Worm (Caenorhabditis elegans) whole organism, midembryonic: ENCODE measurements around the gene ZK418.13.

Source experiments
- T22C8.4 ChIP-seq: fragments of 200-800 bp; sonication (Bioruptor generic); IDR thresholded peaks from 2 replicates; pipeline ENCODE4 v1.3.6; 2022; ENCODE audit warnings: missing genetic modification characterization, missing compliant biosample characterization
- cog-1 ChIP-seq: sonication (generic microtip); optimal IDR thresholded peaks from 2 replicates; lab custom pipeline; 2016; ENCODE audit warnings: missing genetic modification characterization, missing compliant biosample characterization
- ztf-23 ChIP-seq: fragments of 200-800 bp; sonication (Bioruptor generic); IDR thresholded peaks from 2 replicates; pipeline ENCODE4 v1.3.6; 2022; ENCODE audit warnings: missing genetic modification reagents, missing genetic modification characterization, missing compliant biosample characterization
- ztf-29 ChIP-seq: fragments of 200-800 bp; sonication (Bioruptor generic); IDR thresholded peaks from 2 replicates; pipeline ENCODE4 v1.3.6; 2022; ENCODE audit warnings: missing genetic modification reagents, missing genetic modification characterization, missing compliant biosample characterization

DNA sequence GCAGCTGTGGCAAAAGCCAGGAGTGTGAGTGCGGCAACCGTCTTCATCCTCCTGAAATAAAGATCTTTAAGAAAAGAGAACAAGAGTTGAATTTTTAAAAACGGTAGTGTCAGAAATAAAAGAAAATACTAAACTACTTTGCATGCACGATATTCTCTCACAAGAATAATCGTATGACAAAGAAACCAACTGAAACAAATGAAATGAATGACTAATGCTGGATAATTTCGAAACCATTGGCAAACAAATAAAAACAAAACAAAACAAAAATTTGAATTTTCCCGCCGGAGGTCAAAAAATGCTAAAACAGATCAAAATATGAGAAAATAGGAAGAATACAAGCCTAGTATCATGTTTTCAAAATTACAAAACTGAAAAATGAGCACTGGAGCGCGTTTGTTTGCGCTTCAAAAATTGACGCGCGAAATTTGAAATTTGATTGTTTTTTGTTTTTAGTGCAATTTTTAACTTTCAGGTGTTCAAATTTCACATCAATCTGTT is 27.7 kb upstream of the ZK418.13 start, which contains the start of gene cpg-2:
- TF ChIP-seq ztf-23 (no peak), T22C8.4 (GFP tag; lab: Robert Waterston, UW) (no peak), ztf-29 (GFP tag; lab: Robert Waterston, UW) (no peak), cog-1 (tag; lab: Kevin White, UChicago) (no peak)
